Fruit fly (Drosophila melanogaster) whole organism, embryonic: ENCODE measurements around the gene CG44329.

Source experiments
- C15 ChIP-seq: fragments of 200-800 bp; sonication (Bioruptor generic); IDR thresholded peaks from 3 replicates; pipeline ENCODE4 v1.3.6; 2022; ENCODE audit warnings: missing biosample characterization, missing genetic modification characterization
- CG10267 ChIP-seq: fragments of 200-800 bp; sonication (Bioruptor generic); optimal IDR thresholded peaks from 2 replicates; lab custom pipeline; 2018; ENCODE audit warnings: missing biosample characterization, mild to moderate bottlenecking, missing genetic modification characterization, moderate library complexity
- CG11456 ChIP-seq: fragments of 200-800 bp; sonication (Bioruptor generic); IDR thresholded peaks from 3 replicates; pipeline ENCODE4 v1.3.6; 2022; ENCODE audit warnings: missing biosample characterization, missing genetic modification characterization
- CG11504 ChIP-seq: fragments of 200-800 bp; sonication (Bioruptor generic); optimal IDR thresholded peaks from 3 replicates; lab custom pipeline; 2019; ENCODE audit warnings: missing biosample characterization, mild to moderate bottlenecking, missing genetic modification characterization, moderate library complexity
- CG12219 ChIP-seq: fragments of 200-800 bp; sonication (Bioruptor generic); optimal IDR thresholded peaks from 3 replicates; lab custom pipeline; 2018; ENCODE audit warnings: missing biosample characterization, mild to moderate bottlenecking, missing genetic modification characterization
- CG12391 ChIP-seq: fragments of 200-800 bp; sonication (Bioruptor generic); optimal IDR thresholded peaks from 3 replicates; lab custom pipeline; 2018; ENCODE audit warnings: missing biosample characterization, mild to moderate bottlenecking, missing genetic modification characterization, moderate library complexity
- CG12659 ChIP-seq: fragments of 200-800 bp; sonication (Bioruptor generic); optimal IDR thresholded peaks from 3 replicates; lab custom pipeline; 2017; ENCODE audit warnings: mild to moderate bottlenecking, missing biosample characterization, missing genetic modification reagents, missing genetic modification characterization
- CG14667 ChIP-seq: fragments of 200-800 bp; sonication (Bioruptor generic); IDR thresholded peaks from 2 replicates; pipeline ENCODE4 v1.3.6; 2022; ENCODE audit warnings: missing biosample characterization, missing genetic modification characterization
- CG1603 ChIP-seq: fragments of 200-800 bp; sonication (Bioruptor generic); optimal IDR thresholded peaks from 2 replicates; lab custom pipeline; 2019; ENCODE audit warnings: missing biosample characterization, mild to moderate bottlenecking, missing genetic modification characterization, moderate library complexity
- CG1832 ChIP-seq: fragments of 200-800 bp; sonication (Bioruptor generic); optimal IDR thresholded peaks from 2 replicates; lab custom pipeline; 2017; ENCODE audit warnings: missing biosample characterization, mild to moderate bottlenecking, missing genetic modification characterization, inconsistent platforms
- CG2116 ChIP-seq: fragments of 200-800 bp; sonication (Bioruptor generic); optimal IDR thresholded peaks from 3 replicates; lab custom pipeline; 2018; ENCODE audit warnings: missing biosample characterization, mild to moderate bottlenecking, missing genetic modification characterization
- CG30020 ChIP-seq: fragments of 200-800 bp; optimal IDR thresholded peaks from 2 replicates; lab custom pipeline; 2019; ENCODE audit warnings: missing biosample characterization, mild to moderate bottlenecking, missing genetic modification characterization, moderate library complexity
- CG43689 ChIP-seq: fragments of 200-800 bp; sonication (Bioruptor generic); IDR thresholded peaks from 2 replicates; pipeline ENCODE4 v1.3.6; 2022; ENCODE audit warnings: missing biosample characterization, missing genetic modification characterization
- CG6813 ChIP-seq: fragments of 200-800 bp; sonication (Bioruptor generic); optimal IDR thresholded peaks from 2 replicates; lab custom pipeline; 2017; ENCODE audit warnings: missing biosample characterization, missing genetic modification characterization, mild to moderate bottlenecking, moderate library complexity, missing genetic modification reagents
- CG7556 ChIP-seq: fragments of 200-800 bp; sonication (Bioruptor generic); optimal IDR thresholded peaks from 2 replicates; lab custom pipeline; 2017; ENCODE audit warnings: missing biosample characterization, mild to moderate bottlenecking, missing genetic modification characterization
- CG7928 ChIP-seq: fragments of 200-800 bp; sonication (Bioruptor generic); optimal IDR thresholded peaks from 2 replicates; lab custom pipeline; 2017; ENCODE audit warnings: missing biosample characterization, mild to moderate bottlenecking, missing genetic modification characterization
- CG8359 ChIP-seq: fragments of 200-800 bp; sonication (Bioruptor generic); optimal IDR thresholded peaks from 2 replicates; lab custom pipeline; 2017; ENCODE audit warnings: missing biosample characterization, mild to moderate bottlenecking, missing genetic modification characterization, borderline replicate concordance
- CG8924 ChIP-seq: fragments of 200-800 bp; optimal IDR thresholded peaks from 3 replicates; lab custom pipeline; 2019; ENCODE audit warnings: missing biosample characterization, mild to moderate bottlenecking, missing genetic modification characterization, moderate library complexity
- CG9727 ChIP-seq: fragments of 200-800 bp; sonication (Bioruptor generic); optimal IDR thresholded peaks from 3 replicates; lab custom pipeline; 2017; ENCODE audit warnings: missing biosample characterization, mild to moderate bottlenecking, missing genetic modification characterization
- CTCF ChIP-seq: fragments of 200-800 bp; sonication (Bioruptor generic); optimal IDR thresholded peaks from 2 replicates; lab custom pipeline; 2017; ENCODE audit warnings: missing biosample characterization, mild to moderate bottlenecking, missing genetic modification characterization, moderate library complexity
- D19B ChIP-seq: fragments of 200-800 bp; sonication (Bioruptor generic); optimal IDR thresholded peaks from 2 replicates; lab custom pipeline; 2017; ENCODE audit warnings: missing biosample characterization, mild to moderate bottlenecking, missing genetic modification characterization
- Dad ChIP-seq: fragments of 200-800 bp; sonication (Bioruptor generic); optimal IDR thresholded peaks from 3 replicates; lab custom pipeline; 2016; ENCODE audit warnings: missing biosample characterization, missing genetic modification characterization
- Dfd ChIP-seq, 2 experiments: fragments of >200 bp; optimal IDR thresholded peaks; 2 replicates each; lab custom pipeline; 2017; ENCODE audit warnings: missing biosample characterization in 2 of 2, missing genetic modification characterization in 2 of 2
- Ets65A ChIP-seq: fragments of 200-800 bp; sonication (Bioruptor generic); peaks from one replicate; lab custom pipeline; 2016; ENCODE audit warnings: missing biosample characterization, missing genetic modification characterization
- Ets97D ChIP-seq: fragments of 200-800 bp; sonication (Bioruptor generic); optimal IDR thresholded peaks from 3 replicates; lab custom pipeline; 2016; ENCODE audit warnings: missing biosample characterization, missing genetic modification characterization
- Hand ChIP-seq: fragments of 200-800 bp; sonication (Bioruptor generic); optimal IDR thresholded peaks from 2 replicates; lab custom pipeline; 2017; ENCODE audit warnings: mild to moderate bottlenecking, missing biosample characterization, missing genetic modification reagents, missing genetic modification characterization
- Hey ChIP-seq: fragments of 200-800 bp; sonication (Bioruptor generic); optimal IDR thresholded peaks from 3 replicates; lab custom pipeline; 2018; ENCODE audit warnings: missing biosample characterization, mild to moderate bottlenecking, missing genetic modification characterization
- Hsf ChIP-seq: fragments of 200-800 bp; sonication (Bioruptor generic); optimal IDR thresholded peaks from 3 replicates; lab custom pipeline; 2016; ENCODE audit warnings: missing biosample characterization, missing genetic modification characterization
- Ptx1 ChIP-seq: fragments of 200-800 bp; sonication (Bioruptor generic); IDR thresholded peaks from 2 replicates; pipeline ENCODE4 v1.3.6; 2022; ENCODE audit warnings: missing biosample characterization, missing genetic modification characterization
- Ravus ChIP-seq: fragments of 200-800 bp; sonication (Bioruptor generic); IDR thresholded peaks from 2 replicates; pipeline ENCODE4 v1.3.6; 2022; ENCODE audit warnings: missing biosample characterization, missing genetic modification characterization
- Sox102F ChIP-seq: fragments of 200-800 bp; sonication (Bioruptor generic); optimal IDR thresholded peaks from 2 replicates; lab custom pipeline; 2018; ENCODE audit warnings: missing biosample characterization, mild to moderate bottlenecking, missing genetic modification characterization, moderate library complexity
- Tbp ChIP-seq: fragments of >200 bp; optimal IDR thresholded peaks from 2 replicates; lab custom pipeline; 2018; ENCODE audit warnings: missing biosample characterization, missing genetic modification characterization
- aop ChIP-seq: fragments of 200-800 bp; sonication (Bioruptor generic); IDR thresholded peaks from 2 replicates; pipeline ENCODE4 v1.3.6; 2022; ENCODE audit warnings: missing biosample characterization, missing genetic modification characterization
- ash1 ChIP-seq: fragments of 200-800 bp; sonication (Bioruptor generic); optimal IDR thresholded peaks from 2 replicates; lab custom pipeline; 2018; ENCODE audit warnings: missing biosample characterization, mild to moderate bottlenecking, missing genetic modification characterization
- bigmax ChIP-seq: fragments of 200-800 bp; sonication (Bioruptor generic); optimal IDR thresholded peaks from 2 replicates; lab custom pipeline; 2018; ENCODE audit warnings: missing biosample characterization, mild to moderate bottlenecking, missing genetic modification characterization
- cg ChIP-seq: fragments of 200-800 bp; sonication (Bioruptor generic); optimal IDR thresholded peaks from 3 replicates; lab custom pipeline; 2019; ENCODE audit warnings: missing biosample characterization, mild to moderate bottlenecking, missing genetic modification characterization, moderate library complexity
- chinmo ChIP-seq: fragments of 200-800 bp; sonication (Bioruptor generic); IDR thresholded peaks from 4 replicates; pipeline ENCODE4 v1.3.6; 2022; ENCODE audit warnings: missing biosample characterization, missing genetic modification characterization; ENCODE audit not compliant: partially characterized antibody
- crp ChIP-seq, 2 experiments: fragments of 200-800 bp; sonication (Bioruptor generic); optimal IDR thresholded peaks; 2 replicates in 1 of 2; 3 replicates in 1 of 2; lab custom pipeline; 2017; ENCODE audit warnings: missing biosample characterization in 2 of 2, missing genetic modification characterization in 2 of 2, mild to moderate bottlenecking in 1 of 2, moderate library complexity in 1 of 2
- da ChIP-seq: fragments of 200-800 bp; sonication (Bioruptor generic); optimal IDR thresholded peaks from 2 replicates; lab custom pipeline; 2016; ENCODE audit warnings: missing biosample characterization, missing genetic modification characterization
- dysf ChIP-seq: fragments of 200-800 bp; sonication (Bioruptor generic); IDR thresholded peaks from 3 replicates; pipeline ENCODE4 v1.3.6; 2022; ENCODE audit warnings: missing biosample characterization, missing genetic modification characterization
- fd64A ChIP-seq: fragments of 200-800 bp; sonication (Bioruptor generic); optimal IDR thresholded peaks from 3 replicates; lab custom pipeline; 2018; ENCODE audit warnings: missing biosample characterization, mild to moderate bottlenecking, missing genetic modification characterization
- fu2 ChIP-seq: fragments of 200-800 bp; sonication (Bioruptor generic); optimal IDR thresholded peaks from 2 replicates; lab custom pipeline; 2016; ENCODE audit warnings: missing biosample characterization, missing genetic modification characterization
- gem ChIP-seq: fragments of 200-800 bp; sonication (Bioruptor generic); optimal IDR thresholded peaks from 2 replicates; lab custom pipeline; 2019; ENCODE audit warnings: missing biosample characterization, mild to moderate bottlenecking, missing genetic modification characterization, moderate library complexity
- ken ChIP-seq: fragments of 200-800 bp; sonication (Bioruptor generic); IDR thresholded peaks from 3 replicates; pipeline ENCODE4 v1.3.6; 2022; ENCODE audit warnings: missing biosample characterization, missing genetic modification characterization
- lab ChIP-seq: fragments of 200-800 bp; sonication (Bioruptor generic); optimal IDR thresholded peaks from 3 replicates; lab custom pipeline; 2017; ENCODE audit warnings: missing biosample characterization, missing genetic modification characterization, mild to moderate bottlenecking, moderate library complexity, missing genetic modification reagents
- lilli ChIP-seq: fragments of 200-800 bp; sonication (Bioruptor generic); optimal IDR thresholded peaks from 3 replicates; lab custom pipeline; 2016; ENCODE audit warnings: missing biosample characterization, missing genetic modification characterization
- lola ChIP-seq, 3 experiments: fragments of >200 bp in 2 of 3; fragments of 200-800 bp in 1 of 3; sonication (Bioruptor generic) in 1 of 3; optimal IDR thresholded peaks; 2 replicates each; lab custom pipeline; 2017 to 2019; ENCODE audit warnings: missing biosample characterization in 3 of 3, missing genetic modification characterization in 3 of 3, mild to moderate bottlenecking in 1 of 3, moderate library complexity in 1 of 3
- mam ChIP-seq: fragments of 200-800 bp; sonication (Bioruptor generic); optimal IDR thresholded peaks from 3 replicates; lab custom pipeline; 2016; ENCODE audit warnings: missing biosample characterization, missing genetic modification characterization
- odd ChIP-seq: fragments of 200-800 bp; sonication (Bioruptor generic); optimal IDR thresholded peaks from 2 replicates; lab custom pipeline; 2017; ENCODE audit warnings: missing biosample characterization, mild to moderate bottlenecking, missing genetic modification characterization
- pnt ChIP-seq: fragments of 200-800 bp; sonication (Bioruptor generic); optimal IDR thresholded peaks from 3 replicates; lab custom pipeline; 2016; ENCODE audit warnings: missing biosample characterization, missing genetic modification characterization
- tgo ChIP-seq: fragments of 200-800 bp; sonication (Bioruptor generic); IDR thresholded peaks from 3 replicates; pipeline ENCODE4 v1.3.6; 2022; ENCODE audit warnings: missing biosample characterization, missing genetic modification characterization
- wek ChIP-seq: fragments of 200-800 bp; sonication (Bioruptor generic); optimal IDR thresholded peaks from 3 replicates; lab custom pipeline; 2018; ENCODE audit warnings: missing biosample characterization, mild to moderate bottlenecking, missing genetic modification characterization, moderate library complexity

CG44329 gene

DNA sequence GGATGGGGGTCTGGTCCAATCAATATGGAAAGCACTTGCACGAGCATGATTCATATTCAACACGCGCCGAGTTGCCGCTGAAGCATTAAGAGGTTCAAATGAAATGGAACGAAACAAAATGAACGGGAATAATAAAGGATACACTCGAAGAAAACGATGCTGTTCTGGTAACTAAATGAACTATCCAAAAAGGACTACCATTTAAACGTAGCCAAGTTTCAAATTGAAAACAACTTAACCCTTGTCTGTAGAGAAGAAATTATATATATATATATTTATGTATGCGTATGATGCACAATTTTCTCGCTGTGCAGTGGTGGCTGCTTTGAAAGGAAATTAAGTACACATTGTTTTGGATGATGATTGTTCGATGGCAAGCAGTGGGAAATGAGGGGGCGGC, 39.9 kb upstream of the CG44329 start (continued):
- TF ChIP-seq CG1603 (tag; lab: Kevin White, UChicago) = no peak
- no peak for TF ChIP-seq aop (GFP tag; lab: Robert Waterston, UW)
- no peak for TF ChIP-seq CG6813 (GFP tag; lab: Kevin White, UChicago)
- no peak for TF ChIP-seq CG8359 (GFP tag; lab: Kevin White, UChicago)
- no peak for TF ChIP-seq Hsf
- TF ChIP-seq bigmax (GFP tag; lab: Kevin White, UChicago) = no peak
- TF ChIP-seq CG1832 (GFP tag; lab: Kevin White, UChicago) = no peak
- TF ChIP-seq crp (GFP tag; optimal IDR thresholded peaks at IDR 0.05; lab: Kevin White, UChicago) = no peak
- TF ChIP-seq C15 (GFP tag; lab: Robert Waterston, UW) = no peak
- no peak for TF ChIP-seq lilli (GFP tag; lab: Kevin White, UChicago)
- TF ChIP-seq CG12391 (tag; lab: Kevin White, UChicago) = peak; percentile 24
- TF ChIP-seq da = no peak
- TF ChIP-seq chinmo (GFP tag; lab: Robert Waterston, UW) = no peak
- TF ChIP-seq Dad (GFP tag; lab: Kevin White, UChicago) = no peak
- no peak for TF ChIP-seq odd (GFP tag; lab: Kevin White, UChicago)
- TF ChIP-seq Tbp = no peak
- TF ChIP-seq CG7928 (GFP tag; lab: Kevin White, UChicago) = no peak
- no peak for TF ChIP-seq cg (GFP tag; lab: Kevin White, UChicago)
- no peak for TF ChIP-seq lola (GFP tag; optimal IDR thresholded peaks at IDR 0.05; lab: Kevin White, UChicago)
- TF ChIP-seq CG10267 (tag; lab: Kevin White, UChicago) = no peak
- TF ChIP-seq CG30020 (tag; lab: Kevin White, UChicago) = no peak
- TF ChIP-seq fu2 (GFP tag; lab: Kevin White, UChicago) = no peak
- TF ChIP-seq Hey (tag; lab: Kevin White, UChicago) = no peak
- no peak for TF ChIP-seq fd64A (GFP tag; lab: Kevin White, UChicago)
- no peak for TF ChIP-seq wek (GFP tag; lab: Kevin White, UChicago)
- no peak for TF ChIP-seq ash1
- TF ChIP-seq CTCF = no peak
- no peak for TF ChIP-seq mam
- no peak for TF ChIP-seq Dfd (GFP tag; optimal IDR thresholded peaks at IDR 0.05; lab: Kevin White, UChicago)
- TF ChIP-seq lab = peak; percentile 48
- TF ChIP-seq Sox102F = peak; percentile 16
- TF ChIP-seq CG2116 (GFP tag; lab: Kevin White, UChicago) = no peak
- TF ChIP-seq CG11504 (tag; lab: Kevin White, UChicago) = peak; percentile 49
- TF ChIP-seq, all 482 proteins: peak for 42

DNA sequence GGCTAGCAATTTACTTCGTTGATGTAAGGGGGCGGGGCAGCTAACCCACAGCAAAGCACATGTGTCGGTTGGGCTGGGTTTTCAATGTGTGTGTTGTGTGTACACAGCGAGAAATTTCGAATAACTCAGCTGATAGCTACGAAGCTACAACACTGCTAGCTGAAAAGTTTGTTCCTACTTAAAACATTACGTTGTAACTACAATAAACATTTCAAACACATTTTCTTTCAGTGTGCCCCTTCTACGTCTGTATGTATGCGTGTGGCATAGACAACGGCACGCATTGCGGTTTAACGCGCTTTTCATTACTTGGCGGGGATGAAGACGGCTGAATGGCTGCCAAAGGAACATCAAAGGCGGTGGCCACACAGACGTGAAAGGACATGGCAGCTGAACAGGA, 34.8 kb upstream of the CG44329 start:
- TF ChIP-seq Ravus (GFP tag; lab: Robert Waterston, UW) = no peak
- no peak for TF ChIP-seq CG43689
- TF ChIP-seq CG12219 (GFP tag; lab: Kevin White, UChicago) = peak; percentile 12
- no peak for TF ChIP-seq CG8924 (tag; lab: Kevin White, UChicago)
- TF ChIP-seq Ets97D (GFP tag; lab: Kevin White, UChicago) = no peak
- TF ChIP-seq CG12391 (tag; lab: Kevin White, UChicago) = peak; percentile 6
- peak; percentile 38 for TF ChIP-seq gem (tag; lab: Kevin White, UChicago)
- TF ChIP-seq pnt (GFP tag; lab: Kevin White, UChicago) = peak; percentile 6
- TF ChIP-seq CG9727 (GFP tag; lab: Kevin White, UChicago) = peak; percentile 0
- peak; percentile 48; the same call in 1 of the 3 replicates for TF ChIP-seq CG11456 (GFP tag; lab: Robert Waterston, UW)
- TF ChIP-seq tgo = peak; percentile 34; the same call in 1 of the 3 replicates
- TF ChIP-seq Ptx1 (GFP tag; lab: Robert Waterston, UW) = peak; percentile 59
- peak; percentile 23 for TF ChIP-seq Ets65A (GFP tag; lab: Kevin White, UChicago)
- peak; percentile 58; the same call in 2 of the 3 replicates for TF ChIP-seq dysf (GFP tag; lab: Robert Waterston, UW)
- peak; percentile 24 for TF ChIP-seq Hand
- TF ChIP-seq CG14667 (GFP tag; lab: Robert Waterston, UW) = peak; percentile 29; the same call in 1 of the 2 replicates
- no peak for TF ChIP-seq D19B (GFP tag; lab: Kevin White, UChicago)
- TF ChIP-seq CG7556 (GFP tag; lab: Kevin White, UChicago) = peak; percentile 22
- 0 out of 3 replicates have a peak, but pooled peaks have one; percentile 36 for TF ChIP-seq ken (GFP tag; lab: Robert Waterston, UW)
- TF ChIP-seq CG12659 (GFP tag; lab: Kevin White, UChicago) = peak; percentile 10
